Fruit fly (Drosophila melanogaster): ENCODE data around the gene sgl.

DNA sequence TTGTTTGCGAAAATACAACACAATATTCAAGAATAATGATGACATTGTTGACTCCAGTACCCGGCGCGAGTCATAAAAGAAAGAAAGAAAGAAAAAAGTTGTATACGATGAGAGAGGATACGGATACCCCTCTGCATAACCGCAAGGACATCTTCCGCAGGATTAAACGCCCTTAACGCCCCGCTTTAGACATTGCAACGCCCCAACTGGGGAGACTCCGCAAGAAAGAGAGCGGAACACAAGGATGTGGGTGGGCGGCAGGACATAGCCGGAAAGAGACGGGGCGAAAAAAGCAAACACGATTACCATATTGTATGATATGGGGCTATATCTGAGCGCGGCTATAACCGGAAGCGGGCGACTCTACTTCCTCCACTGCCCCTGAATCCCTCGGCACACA is 53.3 kb downstream of the sgl start:
- TF ChIP-seq psq (optimal IDR thresholded peaks at IDR 0.05), result no peak
- TF ChIP-seq usp (GFP tag; optimal IDR thresholded peaks at IDR 0.05), result no peak
- no peak for TF ChIP-seq CG8478 (optimal IDR thresholded peaks at IDR 0.05)
- no peak for TF ChIP-seq EcR (GFP tag; optimal IDR thresholded peaks at IDR 0.05)
- no peak for TF ChIP-seq pan (optimal IDR thresholded peaks at IDR 0.05)
- no peak for TF ChIP-seq Dll (optimal IDR thresholded peaks at IDR 0.05)

Data from whole organism.